Fruit fly (Drosophila melanogaster): ENCODE data around the gene CG10657.

Gene CG10657

DNA sequence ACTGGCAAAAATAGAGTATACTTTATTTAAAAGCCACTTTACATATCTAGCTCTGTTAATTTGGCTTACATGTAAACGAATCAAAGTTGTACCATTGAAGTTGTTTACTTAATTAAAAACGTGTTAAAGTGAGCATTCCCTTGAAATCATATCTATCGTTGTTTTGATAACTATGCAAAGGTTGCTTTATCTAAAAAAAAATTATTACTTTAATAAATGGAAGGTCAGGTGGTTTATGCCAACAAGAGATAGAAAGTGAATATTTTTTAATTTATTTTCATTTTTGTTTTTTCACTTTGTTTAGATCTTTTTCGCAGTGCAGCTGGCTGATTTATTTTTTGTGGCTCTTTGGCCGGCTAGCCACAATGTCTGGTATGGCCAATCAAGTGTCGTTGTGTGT lies 14.1 kb downstream of the CG10657 start (continued):
- TF ChIP-seq CG2202 (tag; optimal IDR thresholded peaks at IDR 0.05) (peak; percentile 15), CG16815 (GFP tag; optimal IDR thresholded peaks at IDR 0.05) (peak; percentile 49), ems (GFP tag; optimal IDR thresholded peaks at IDR 0.05) (peak; percentile 65), fru (optimal IDR thresholded peaks at IDR 0.05) (no peak), fd96Cb (tag; optimal IDR thresholded peaks at IDR 0.05) (peak; percentile 84), CkIIα-i1 (GFP tag; IDR thresholded peaks at IDR 0.05) (no peak), Neu2 (GFP tag; optimal IDR thresholded peaks at IDR 0.05; ENCODE audit: borderline replicate concordance) (no peak), CG10979 (tag; optimal IDR thresholded peaks at IDR 0.05) (peak; percentile 80), pros (GFP tag; optimal IDR thresholded peaks at IDR 0.05) (no peak), Dref (GFP tag; IDR thresholded peaks at IDR 0.05) (no peak), btn (GFP tag; optimal IDR thresholded peaks at IDR 0.05) (peak; percentile 4), bbx (GFP tag; IDR thresholded peaks at IDR 0.05; ENCODE audit: partially characterized antibody) (no peak), CG33557 (GFP tag; optimal IDR thresholded peaks at IDR 0.05) (no peak), yki (optimal IDR thresholded peaks at IDR 0.05) (no peak), Dad (GFP tag; optimal IDR thresholded peaks at IDR 0.05) (peak; percentile 50), hth (optimal IDR thresholded peaks at IDR 0.05) (no peak), Atf3 (GFP tag; optimal IDR thresholded peaks at IDR 0.05) (peak; percentile 27), CG9609 (GFP tag; optimal IDR thresholded peaks at IDR 0.05) (peak; percentile 15), CoRest (tag; optimal IDR thresholded peaks at IDR 0.05) (peak; percentile 89), CG2129 (GFP tag; IDR thresholded peaks at IDR 0.05; ENCODE audit: partially characterized antibody) (no peak), CG6813 (GFP tag; optimal IDR thresholded peaks at IDR 0.05) (no peak), Oaz (GFP tag; IDR thresholded peaks at IDR 0.05) (0 out of 2 replicates have a peak, but pooled peaks have one; percentile 33), CG10321 (GFP tag; IDR thresholded peaks at IDR 0.05) (no peak), Lpt (GFP tag; optimal IDR thresholded peaks at IDR 0.05) (no peak), Hr3 (GFP tag; optimal IDR thresholded peaks at IDR 0.05) (peak; percentile 76), kni (GFP tag; optimal IDR thresholded peaks at IDR 0.05) (no peak), Ets65A (GFP tag) (peak; percentile 89), Ada2b (GFP tag; IDR thresholded peaks at IDR 0.05) (peak; percentile 68), ATbp (GFP tag; optimal IDR thresholded peaks at IDR 0.05) (peak; percentile 67), Sox102F (GFP tag; optimal IDR thresholded peaks at IDR 0.05) (peak; percentile 88), prd (optimal IDR thresholded peaks at IDR 0.05) (no peak), prd (GFP tag; IDR thresholded peaks at IDR 0.05) (peak; percentile 87), HLH54F (GFP tag; optimal IDR thresholded peaks at IDR 0.05) (peak; percentile 53), GATAe (GFP tag; conservative IDR thresholded peaks at IDR 0.05) (0 out of 2 replicates have a peak, but pooled peaks have one; percentile 9), dan (GFP tag; IDR thresholded peaks at IDR 0.05) (no peak), tup (GFP tag; optimal IDR thresholded peaks at IDR 0.05) (no peak), CG9797 (GFP tag; optimal IDR thresholded peaks at IDR 0.05) (no peak), exex (tag; optimal IDR thresholded peaks at IDR 0.05) (peak; percentile 32), HLH3B (GFP tag; IDR thresholded peaks at IDR 0.05) (peak; percentile 50), CG3407 (GFP tag; optimal IDR thresholded peaks at IDR 0.05) (peak; percentile 54), Jarid2 (GFP tag; optimal IDR thresholded peaks at IDR 0.05) (peak; percentile 38), CG8924 (tag; optimal IDR thresholded peaks at IDR 0.05) (peak; percentile 77), bigmax (GFP tag; optimal IDR thresholded peaks at IDR 0.05) (no peak), br (optimal IDR thresholded peaks at IDR 0.05) (no peak), CG6175 (GFP tag; IDR thresholded peaks at IDR 0.05) (0 out of 3 replicates have a peak, but pooled peaks have one; percentile 16), gt (GFP tag; IDR thresholded peaks at IDR 0.05) (no peak), inv (GFP tag; IDR thresholded peaks at IDR 0.05; ENCODE audit: partially characterized antibody) (no peak), CG43689 (GFP tag; IDR thresholded peaks at IDR 0.05) (0 out of 2 replicates have a peak, but pooled peaks have one; percentile 38), wek (GFP tag; optimal IDR thresholded peaks at IDR 0.05) (no peak), sisA (GFP tag; IDR thresholded peaks at IDR 0.05) (peak; percentile 74), Myb (GFP tag; optimal IDR thresholded peaks at IDR 0.05) (no peak), croc (GFP tag; conservative IDR thresholded peaks at IDR 0.05) (peak; percentile 46; the same call in 2 of the 3 replicates), CG8478 (optimal IDR thresholded peaks at IDR 0.05) (no peak)

Measured in whole organism, embryonic.